Fruit fly (Drosophila melanogaster): ENCODE results near the gene Hipk.

Gene Hipk

DNA sequence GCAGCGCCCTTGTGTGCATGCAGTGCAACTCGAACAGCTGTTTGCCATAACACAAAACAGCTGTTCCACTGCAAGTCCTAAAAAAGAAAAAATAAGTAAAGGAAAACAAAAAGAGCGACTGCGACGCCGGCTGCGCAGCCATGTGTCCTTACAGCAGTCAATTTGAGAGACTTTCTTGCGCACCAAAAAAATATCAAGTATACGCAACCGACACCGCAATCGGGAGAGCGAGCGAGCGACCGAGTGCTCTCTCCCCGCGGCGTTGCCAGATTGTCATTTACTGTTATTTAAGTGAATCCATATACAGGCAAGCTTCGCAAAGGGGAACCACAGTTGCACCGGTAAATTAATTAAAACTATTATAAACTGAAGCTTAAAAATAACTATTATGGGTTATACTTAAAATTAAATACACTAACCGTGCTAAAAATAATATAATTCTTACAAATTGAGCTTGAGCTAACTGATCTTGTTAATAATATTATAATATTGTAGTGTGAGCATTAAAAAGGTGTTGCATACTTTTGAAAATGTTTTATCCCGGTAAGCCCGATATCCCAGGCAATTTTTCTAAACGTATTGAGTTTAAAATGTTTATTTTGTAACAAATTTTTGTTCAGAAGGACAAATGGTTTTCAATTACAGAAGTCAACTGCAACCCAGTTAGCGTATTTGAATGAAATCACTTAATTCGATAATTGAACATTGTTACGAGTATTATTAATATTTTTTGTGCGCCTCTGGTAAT lies 87.2 kb downstream of the Hipk start (continued):
- 0 out of 3 replicates have a peak, but pooled peaks have one; percentile 12 for TF ChIP-seq CG7357 (GFP tag; IDR thresholded peaks at IDR 0.05)
- TF ChIP-seq stwl (tag; optimal IDR thresholded peaks at IDR 0.05): peak; percentile 13
- TF ChIP-seq eve (GFP tag; optimal IDR thresholded peaks at IDR 0.05): peak in 1 of 2 experiments; percentile 88
- no peak for TF ChIP-seq MESR4 (GFP tag; optimal IDR thresholded peaks at IDR 0.05)
- TF ChIP-seq az2 (GFP tag; optimal IDR thresholded peaks at IDR 0.05): peak; percentile 56
- no peak for TF ChIP-seq CG10147 (GFP tag; optimal IDR thresholded peaks at IDR 0.05)
- peak; percentile 56; the same call in 2 of the 3 replicates for TF ChIP-seq Dbx (GFP tag; IDR thresholded peaks at IDR 0.05)
- no peak for TF ChIP-seq CG3065 (GFP tag; optimal IDR thresholded peaks at IDR 0.05)

DNA sequence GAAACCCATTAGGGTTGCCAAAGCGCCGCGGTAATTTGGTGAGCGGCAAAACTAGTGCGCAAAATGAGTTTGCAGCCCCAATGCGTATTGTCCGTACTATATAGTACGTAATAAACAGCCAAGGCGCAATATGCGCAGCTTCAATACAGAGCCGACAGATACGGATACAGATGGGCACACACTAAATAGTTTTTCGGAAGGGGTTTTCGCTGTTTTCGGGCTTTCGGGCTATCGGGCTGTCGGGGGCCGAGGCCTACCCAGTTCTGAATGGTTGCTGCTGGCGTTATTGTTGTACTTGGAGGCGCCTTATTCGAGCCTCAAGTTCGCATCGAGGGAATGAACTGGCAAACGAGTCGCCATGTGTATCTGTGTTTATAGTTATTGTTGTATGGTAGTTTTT lies 87.8 kb downstream of the Hipk start:
- TF ChIP-seq CG9932 (GFP tag; IDR thresholded peaks at IDR 0.05) (peak; percentile 45), rib (GFP tag; IDR thresholded peaks at IDR 0.05) (0 out of 2 replicates have a peak, but pooled peaks have one; percentile 19), Antp (GFP tag; optimal IDR thresholded peaks at IDR 0.05) (peak; percentile 1), Hand (GFP tag; optimal IDR thresholded peaks at IDR 0.05) (peak; percentile 13), Adf1 (GFP tag; IDR thresholded peaks at IDR 0.05) (peak; percentile 48; the same call in 1 of the 2 replicates), mirr (GFP tag; optimal IDR thresholded peaks at IDR 0.05) (peak; percentile 62), CG4424 (GFP tag; optimal IDR thresholded peaks at IDR 0.05) (no peak), Drgx (GFP tag; IDR thresholded peaks at IDR 0.05) (no peak), amos (GFP tag; IDR thresholded peaks at IDR 0.05; ENCODE audit: partially characterized antibody) (peak; percentile 9; the same call in 1 of the 2 replicates), crc (GFP tag; optimal IDR thresholded peaks at IDR 0.05) (no peak), CG8290 (GFP tag; optimal IDR thresholded peaks at IDR 0.05) (no peak), CG8290 (tag; optimal IDR thresholded peaks at IDR 0.05) (peak in 1 of 2 experiments; percentile 72), CG17612 (GFP tag; IDR thresholded peaks at IDR 0.05) (no peak), bowl (GFP tag; IDR thresholded peaks at IDR 0.05) (no peak), CG12071 (GFP tag; optimal IDR thresholded peaks at IDR 0.05) (peak; percentile 38), stwl (tag; optimal IDR thresholded peaks at IDR 0.05) (no peak), CG4360 (GFP tag; IDR thresholded peaks at IDR 0.05) (0 out of 2 replicates have a peak, but pooled peaks have one; percentile 17), Bgb (GFP tag; IDR thresholded peaks at IDR 0.05; ENCODE audit: partially characterized antibody) (peak; percentile 39; the same call in 1 of the 2 replicates), Mad (GFP tag; optimal IDR thresholded peaks at IDR 0.05) (no peak), so (GFP tag; IDR thresholded peaks at IDR 0.05) (no peak), CG34376 (GFP tag; optimal IDR thresholded peaks at IDR 0.05) (peak; percentile 59), her (GFP tag; optimal IDR thresholded peaks at IDR 0.05) (peak; percentile 3), NFAT (GFP tag; IDR thresholded peaks at IDR 0.05) (0 out of 2 replicates have a peak, but pooled peaks have one; percentile 9), CG13624 (GFP tag; optimal IDR thresholded peaks at IDR 0.05) (peak; percentile 93), D19A (tag; optimal IDR thresholded peaks at IDR 0.05) (no peak), bbx (GFP tag; IDR thresholded peaks at IDR 0.05; ENCODE audit: partially characterized antibody) (0 out of 2 replicates have a peak, but pooled peaks have one; percentile 28), CG7745 (tag; optimal IDR thresholded peaks at IDR 0.05) (no peak), ash1 (GFP tag; optimal IDR thresholded peaks at IDR 0.05) (peak; percentile 5), CG5953 (GFP tag; IDR thresholded peaks at IDR 0.05) (no peak), CG18599 (GFP tag; optimal IDR thresholded peaks at IDR 0.05) (peak; percentile 15), B-H2 (GFP tag; optimal IDR thresholded peaks at IDR 0.05) (peak; percentile 67), Rfx (GFP tag; IDR thresholded peaks at IDR 0.05) (peak; percentile 40; the same call in 1 of the 2 replicates), sd (tag; optimal IDR thresholded peaks at IDR 0.05) (peak; percentile 35), CG12104 (GFP tag; optimal IDR thresholded peaks at IDR 0.05) (no peak), CG13894 (tag; optimal IDR thresholded peaks at IDR 0.05) (peak; percentile 99), chm (GFP tag; IDR thresholded peaks at IDR 0.05) (0 out of 2 replicates have a peak, but pooled peaks have one; percentile 23), sens (GFP tag) (peak; percentile 81), cas (GFP tag; IDR thresholded peaks at IDR 0.05) (0 out of 2 replicates have a peak, but pooled peaks have one; percentile 34), Dp (GFP tag; optimal IDR thresholded peaks at IDR 0.05) (no peak), gsb (GFP tag; IDR thresholded peaks at IDR 0.05) (peak; percentile 35; the same call in 1 of the 2 replicates), caup (GFP tag; optimal IDR thresholded peaks at IDR 0.05; ENCODE audit: severe bottlenecking) (peak; percentile 22)

Measured in whole organism, embryonic.